Worm (Caenorhabditis elegans) whole organism, L1 larva: ENCODE measurements around the gene hpo-19.

Source experiments
- C34B4.2 ChIP-seq: sonication (generic microtip); optimal IDR thresholded peaks from 2 replicates; lab custom pipeline; 2017; ENCODE audit warnings: mild to moderate bottlenecking, missing genetic modification characterization, missing compliant biosample characterization
- alr-1 ChIP-seq: fragments of 200-800 bp; sonication (Bioruptor generic); optimal IDR thresholded peaks from 2 replicates; lab custom pipeline; 2018; ENCODE audit warnings: borderline replicate concordance, mild to moderate bottlenecking, missing genetic modification characterization, missing compliant biosample characterization
- ama-1 ChIP-seq: fragments of 150-350 bp; optimal IDR thresholded peaks from 2 replicates; lab custom pipeline; 2014
- blmp-1 ChIP-seq: fragments of 150-350 bp; optimal IDR thresholded peaks from 2 replicates; lab custom pipeline; 2014; ENCODE audit warnings: missing biosample characterization, missing genetic modification characterization
- ceh-63 ChIP-seq: fragments of 200-800 bp; sonication (Bioruptor generic); optimal IDR thresholded peaks from 2 replicates; lab custom pipeline; 2018; ENCODE audit warnings: mild to moderate bottlenecking, missing genetic modification characterization, missing compliant biosample characterization
- ceh-8 ChIP-seq: fragments of 200-800 bp; sonication (Bioruptor generic); optimal IDR thresholded peaks from 2 replicates; lab custom pipeline; 2018; ENCODE audit warnings: mild to moderate bottlenecking, missing genetic modification characterization, moderate library complexity, missing compliant biosample characterization
- ceh-82 ChIP-seq, 3 experiments: fragments of 150-350 bp in 1 of 3; sonication (generic microtip) in 2 of 3; optimal IDR thresholded peaks; 2 replicates each; lab custom pipeline; 2014 to 2017; ENCODE audit warnings: missing biosample characterization in 3 of 3, missing genetic modification characterization in 3 of 3
- dpl-1 ChIP-seq, 3 experiments: fragments of 150-350 bp in 2 of 3; sonication (generic microtip) in 1 of 3; optimal IDR thresholded peaks; 2 replicates each; lab custom pipeline; 2014 to 2017; ENCODE audit warnings: missing biosample characterization in 3 of 3, missing genetic modification characterization in 3 of 3, missing genetic modification reagents in 3 of 3
- efl-1 ChIP-seq, 4 experiments: fragments of 150-350 bp; optimal IDR thresholded peaks in 3 of 4; peaks in 1 of 4; 1 replicate in 1 of 4; 2 replicates in 3 of 4; lab custom pipeline; 2014; ENCODE audit warnings: missing biosample characterization in 2 of 4, missing genetic modification characterization in 2 of 4, missing genetic modification reagents in 2 of 4
- efl-3 ChIP-seq: fragments of 200-800 bp; sonication (Bioruptor generic); optimal IDR thresholded peaks from 2 replicates; lab custom pipeline; 2018; ENCODE audit warnings: mild to moderate bottlenecking, missing genetic modification characterization, missing compliant biosample characterization
- elt-2 ChIP-seq: sonication (generic microtip); optimal IDR thresholded peaks from 2 replicates; lab custom pipeline; 2016; ENCODE audit warnings: missing genetic modification characterization, mild to moderate bottlenecking, inconsistent platforms, missing compliant biosample characterization, missing genetic modification reagents
- elt-3 ChIP-seq, 6 experiments: fragments of 150-350 bp in 1 of 6; sonication (generic microtip); optimal IDR thresholded peaks; 2 replicates each; lab custom pipeline; 2017 to 2018; ENCODE audit warnings: missing biosample characterization in 6 of 6, missing genetic modification characterization in 6 of 6, inconsistent platforms in 1 of 6
- fkh-4 ChIP-seq: sonication (generic microtip); optimal IDR thresholded peaks from 2 replicates; lab custom pipeline; 2016; ENCODE audit warnings: missing compliant biosample characterization, missing genetic modification characterization, borderline replicate concordance
- fkh-8 ChIP-seq: sonication (generic microtip); optimal IDR thresholded peaks from 2 replicates; lab custom pipeline; 2016; ENCODE audit warnings: mild to moderate bottlenecking, missing genetic modification characterization, missing compliant biosample characterization
- hlh-4 ChIP-seq: sonication (generic microtip); optimal IDR thresholded peaks from 2 replicates; lab custom pipeline; 2016; ENCODE audit warnings: mild to moderate bottlenecking, missing genetic modification characterization, missing compliant biosample characterization
- hpl-2 ChIP-seq: fragments of 150-350 bp; optimal IDR thresholded peaks from 2 replicates; lab custom pipeline; 2014; ENCODE audit warnings: missing biosample characterization, missing genetic modification reagents, missing genetic modification characterization
- irx-1 ChIP-seq: sonication (generic microtip); optimal IDR thresholded peaks from 2 replicates; lab custom pipeline; 2016; ENCODE audit warnings: missing genetic modification characterization, missing compliant biosample characterization
- lin-14 ChIP-seq: fragments of 200-800 bp; sonication (Bioruptor generic); optimal IDR thresholded peaks from 2 replicates; lab custom pipeline; 2018; ENCODE audit warnings: mild to moderate bottlenecking, missing genetic modification characterization, moderate library complexity, missing compliant biosample characterization
- lin-35 ChIP-seq, 2 experiments: fragments of 150-350 bp; optimal IDR thresholded peaks; 2 replicates each; lab custom pipeline; 2014; ENCODE audit warnings: missing biosample characterization in 2 of 2, missing genetic modification characterization in 2 of 2, missing genetic modification reagents in 2 of 2
- lin-39 ChIP-seq: fragments of 150-350 bp; optimal IDR thresholded peaks from 2 replicates; lab custom pipeline; 2014; ENCODE audit warnings: missing biosample characterization, missing genetic modification reagents, missing genetic modification characterization
- lir-3 ChIP-seq: sonication (generic microtip); optimal IDR thresholded peaks from 2 replicates; lab custom pipeline; 2016; ENCODE audit warnings: mild to moderate bottlenecking, missing genetic modification characterization, moderate library complexity, missing compliant biosample characterization; ENCODE audit not compliant: poor library complexity
- lsy-2 ChIP-seq, 2 experiments: fragments of 150-350 bp; optimal IDR thresholded peaks; 2 replicates each; lab custom pipeline; 2014; ENCODE audit warnings: missing biosample characterization in 2 of 2, missing genetic modification characterization in 2 of 2
- mdl-1 ChIP-seq, 2 experiments: fragments of 150-350 bp; optimal IDR thresholded peaks; 2 replicates each; lab custom pipeline; 2014 to 2017; ENCODE audit warnings: missing biosample characterization in 2 of 2, missing genetic modification characterization in 2 of 2, inconsistent platforms in 1 of 2
- mep-1 ChIP-seq: fragments of 150-350 bp; optimal IDR thresholded peaks from 2 replicates; lab custom pipeline; 2014; ENCODE audit warnings: missing biosample characterization, missing genetic modification characterization
- nhr-12 ChIP-seq: sonication (generic microtip); optimal IDR thresholded peaks from 2 replicates; lab custom pipeline; 2017; ENCODE audit warnings: missing biosample characterization, missing genetic modification characterization
- nhr-19 ChIP-seq: fragments of 200-800 bp; sonication (Bioruptor generic); conservative IDR thresholded peaks from 2 replicates; pipeline ENCODE4 v1.3.6; 2022; ENCODE audit warnings: missing genetic modification characterization, missing compliant biosample characterization
- nhr-20 ChIP-seq: sonication (generic microtip); optimal IDR thresholded peaks from 2 replicates; lab custom pipeline; 2016; ENCODE audit warnings: mild to moderate bottlenecking, missing genetic modification characterization, missing compliant biosample characterization
- nhr-28 ChIP-seq: fragments of 150-350 bp; optimal IDR thresholded peaks from 2 replicates; lab custom pipeline; 2014; ENCODE audit warnings: missing biosample characterization, missing genetic modification characterization
- nhr-84 ChIP-seq: sonication (generic microtip); optimal IDR thresholded peaks from 2 replicates; lab custom pipeline; 2017; ENCODE audit warnings: missing biosample characterization, missing genetic modification characterization
- nhr-85 ChIP-seq: sonication (generic microtip); peaks from one replicate; lab custom pipeline; 2016; ENCODE audit warnings: missing genetic modification characterization, inconsistent platforms, missing compliant biosample characterization
- pax-3 ChIP-seq: fragments of 200-800 bp; sonication (Bioruptor generic); optimal IDR thresholded peaks from 2 replicates; lab custom pipeline; 2018; ENCODE audit warnings: mild to moderate bottlenecking, missing genetic modification characterization, moderate library complexity, missing compliant biosample characterization
- skn-1 ChIP-seq: fragments of 150-350 bp; optimal IDR thresholded peaks from 2 replicates; lab custom pipeline; 2014; ENCODE audit warnings: missing biosample characterization, missing genetic modification characterization
- snu-23 ChIP-seq: sonication (generic microtip); optimal IDR thresholded peaks from 2 replicates; lab custom pipeline; 2016; ENCODE audit warnings: missing genetic modification characterization, missing compliant biosample characterization
- sptf-1 ChIP-seq: fragments of 150-350 bp; optimal IDR thresholded peaks from 2 replicates; lab custom pipeline; 2014; ENCODE audit warnings: missing biosample characterization, missing genetic modification characterization
- unc-30 ChIP-seq: sonication (generic microtip); optimal IDR thresholded peaks from 2 replicates; lab custom pipeline; 2017; ENCODE audit warnings: missing biosample characterization, missing genetic modification characterization
- unc-62 ChIP-seq: fragments of 150-350 bp; optimal IDR thresholded peaks from 2 replicates; lab custom pipeline; 2014; ENCODE audit warnings: missing biosample characterization, missing genetic modification reagents, missing genetic modification characterization
- vab-15 ChIP-seq: sonication (generic microtip); optimal IDR thresholded peaks from 2 replicates; lab custom pipeline; 2017; ENCODE audit warnings: missing genotype, mild to moderate bottlenecking, missing genetic modification characterization, missing compliant biosample characterization
- ztf-11 ChIP-seq, 2 experiments: sonication (generic microtip); optimal IDR thresholded peaks; 2 replicates each; lab custom pipeline; 2016 to 2017; ENCODE audit warnings: missing genetic modification characterization in 2 of 2, missing biosample characterization in 1 of 2, missing compliant biosample characterization in 1 of 2

hpo-19 gene

ce11 chrV:6456903-6457302, 20.5 kb downstream of the hpo-19 start:
- TF ChIP-seq hpl-2 (GFP tag; lab: Kevin White, UChicago) (no peak), lir-3 (tag; lab: Kevin White, UChicago) (no peak), fkh-8 (tag; lab: Kevin White, UChicago) (no peak), nhr-12 (tag; lab: Kevin White, UChicago) (no peak)

ce11 chrV:6458302-6458998, 22.0 kb downstream of the hpo-19 start:
- TF ChIP-seq nhr-28: no peak
- TF ChIP-seq nhr-84 (tag; lab: Kevin White, UChicago): no peak
- no peak for TF ChIP-seq skn-1 (tag; lab: Kevin White, UChicago)
- TF ChIP-seq nhr-20 (tag; lab: Kevin White, UChicago): no peak
- TF ChIP-seq vab-15 (tag; lab: Kevin White, UChicago): no peak
- TF ChIP-seq ztf-11 (tag; optimal IDR thresholded peaks at IDR 0.05; lab: Kevin White, UChicago): peak in 1 of 2 experiments; percentile 3
- no peak for TF ChIP-seq lin-39 (tag; lab: Kevin White, UChicago)
- peak; percentile 50 for TF ChIP-seq lin-14 (GFP tag; lab: Kevin White, UChicago)
- no peak for TF ChIP-seq ceh-82 (tag; optimal IDR thresholded peaks at IDR 0.05; lab: Kevin White, UChicago)
- TF ChIP-seq hlh-4 (tag; lab: Kevin White, UChicago): no peak
- no peak for TF ChIP-seq ceh-8 (GFP tag; lab: Kevin White, UChicago)
- no peak for TF ChIP-seq lir-3 (tag; lab: Kevin White, UChicago)
- TF ChIP-seq dpl-1 (GFP tag; optimal IDR thresholded peaks at IDR 0.05; lab: Kevin White, UChicago): peak in 1 of 3 experiments; percentile 1
- peak; percentile 57 for TF ChIP-seq blmp-1 (tag; lab: Kevin White, UChicago)
- no peak for TF ChIP-seq efl-1 (optimal IDR thresholded peaks at IDR 0.05; lab: Kevin White, UChicago)
- peak in 1 of 2 experiments; percentile 62 for TF ChIP-seq efl-1 (GFP tag; optimal IDR thresholded peaks at IDR 0.05 in 1 of 2; lab: Kevin White, UChicago)
- no peak for TF ChIP-seq unc-62 (GFP tag; lab: Kevin White, UChicago)
- TF ChIP-seq irx-1 (tag; lab: Kevin White, UChicago): no peak
- no peak for TF ChIP-seq sptf-1 (tag; lab: Kevin White, UChicago)
- no peak for TF ChIP-seq ama-1 (lab: Kevin White, UChicago)
- peak in 1 of 6 experiments; percentile 43 for TF ChIP-seq elt-3 (tag; optimal IDR thresholded peaks at IDR 0.05; lab: Kevin White, UChicago)
- TF ChIP-seq pax-3: no peak
- no peak for TF ChIP-seq C34B4.2 (tag; lab: Kevin White, UChicago)

ce11 chrV:6461250-6461649, 24.8 kb downstream of the hpo-19 start:
- TF ChIP-seq ceh-8 (GFP tag; lab: Kevin White, UChicago) (no peak), efl-3 (GFP tag; lab: Kevin White, UChicago) (no peak), nhr-85 (tag; lab: Kevin White, UChicago) (peak; percentile 5), nhr-19 (GFP tag; lab: Robert Waterston, UW) (no peak), nhr-20 (tag; lab: Kevin White, UChicago) (no peak), fkh-4 (no peak), hlh-4 (tag; lab: Kevin White, UChicago) (no peak), ceh-63 (GFP tag; lab: Kevin White, UChicago) (peak; percentile 16), lsy-2 (tag; optimal IDR thresholded peaks at IDR 0.05; lab: Kevin White, UChicago) (no peak), mdl-1 (tag; optimal IDR thresholded peaks at IDR 0.05; lab: Kevin White, UChicago) (no peak), alr-1 (tag; lab: Kevin White, UChicago) (no peak)
- TF ChIP-seq, all 84 proteins: peak for 2

- TF ChIP-seq nhr-20 (tag; lab: Kevin White, UChicago): peak; percentile 14
- TF ChIP-seq elt-2 (tag; lab: Kevin White, UChicago): peak; percentile 24
- TF ChIP-seq nhr-84 (tag; lab: Kevin White, UChicago): no peak
- TF ChIP-seq unc-30 (tag; lab: Kevin White, UChicago): no peak
- TF ChIP-seq mdl-1 (tag; optimal IDR thresholded peaks at IDR 0.05; lab: Kevin White, UChicago): no peak
- no peak for TF ChIP-seq unc-62 (GFP tag; lab: Kevin White, UChicago)
- TF ChIP-seq elt-3 (tag; optimal IDR thresholded peaks at IDR 0.05; lab: Kevin White, UChicago): peak in 1 of 6 experiments; percentile 47
- peak; percentile 18 for TF ChIP-seq snu-23 (GFP tag; lab: Kevin White, UChicago)
- TF ChIP-seq lin-35 (GFP tag; optimal IDR thresholded peaks at IDR 0.05; lab: Kevin White, UChicago): peak in 1 of 2 experiments; percentile 64
- no peak for TF ChIP-seq fkh-4
- peak; percentile 12 for TF ChIP-seq blmp-1 (tag; lab: Kevin White, UChicago)
- TF ChIP-seq pax-3: no peak
- TF ChIP-seq lsy-2 (tag; optimal IDR thresholded peaks at IDR 0.05; lab: Kevin White, UChicago): peak in 1 of 2 experiments; percentile 15
- peak; percentile 33 for TF ChIP-seq lin-14 (GFP tag; lab: Kevin White, UChicago)
- no peak for TF ChIP-seq mep-1 (tag; lab: Kevin White, UChicago)
- TF ChIP-seq vab-15 (tag; lab: Kevin White, UChicago): peak; percentile 13
- TF ChIP-seq nhr-85 (tag; lab: Kevin White, UChicago): peak; percentile 87
- no peak for TF ChIP-seq hlh-4 (tag; lab: Kevin White, UChicago)
Observed at ce11 chrV:6462606-6463005, 26.2 kb downstream of the hpo-19 start.
